Worm (Caenorhabditis elegans): Measurements from ENCODE around the gene R06F6.8.

DNA sequence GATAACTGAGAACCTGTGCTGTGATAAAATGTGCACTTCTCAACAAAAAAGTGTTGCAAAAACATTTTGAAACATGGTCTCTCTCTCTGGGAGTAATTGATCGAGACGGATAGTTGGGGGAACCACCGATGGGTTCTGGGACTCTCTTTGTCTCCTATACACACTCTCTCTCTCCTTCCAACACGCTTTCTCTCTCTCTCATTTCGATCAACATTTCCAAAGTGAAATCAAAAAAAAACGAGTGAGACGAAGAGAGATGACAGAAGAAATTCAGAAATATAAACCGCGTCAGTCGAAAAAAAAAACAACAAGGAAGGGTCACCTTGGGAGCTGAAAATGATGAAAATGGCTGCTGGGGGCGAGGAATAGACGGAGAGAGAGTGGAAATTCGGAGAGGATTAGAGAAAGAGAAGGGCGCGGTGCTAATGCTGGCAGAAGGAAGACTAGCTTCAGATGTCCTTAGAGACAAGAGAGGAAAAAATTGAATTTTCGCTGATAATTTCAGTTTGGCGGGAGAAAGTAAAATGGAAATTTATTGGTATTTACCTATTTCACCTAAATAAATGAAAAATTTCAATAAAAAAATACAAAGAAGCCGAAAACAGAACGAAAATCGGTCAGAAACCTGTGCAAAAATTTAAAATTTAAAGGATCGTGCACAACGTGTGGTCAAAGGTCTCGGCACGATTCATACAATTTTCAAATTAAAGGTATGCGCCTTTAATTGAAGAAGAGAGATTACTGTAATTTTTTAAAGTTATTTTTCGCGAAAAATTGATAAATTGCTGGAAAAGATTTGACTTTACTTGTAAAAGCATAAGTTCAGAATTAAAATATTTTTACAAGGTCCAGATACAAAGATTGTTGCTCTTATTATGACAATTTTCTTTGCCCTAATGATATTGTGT, 43.2 kb upstream of the R06F6.8 start:
- TF ChIP-seq ztf-25 (GFP tag; IDR thresholded peaks at IDR 0.05) (no peak), Y79H2A.3 (GFP tag; conservative IDR thresholded peaks at IDR 0.05) (no peak), attf-5 (GFP tag; optimal IDR thresholded peaks at IDR 0.05) (no peak)

Data from whole organism, young adult.